Fruit fly (Drosophila melanogaster) whole organism, embryonic: ENCODE measurements around the gene CG10333.

Experiments used
- Atf-2 ChIP-seq: fragments of 200-800 bp; sonication (Bioruptor generic); optimal IDR thresholded peaks from 2 replicates; lab custom pipeline; 2016; ENCODE audit warnings: missing biosample characterization, missing genetic modification characterization
- Atf6 ChIP-seq: fragments of 200-800 bp; sonication (Bioruptor generic); IDR thresholded peaks from 2 replicates; pipeline ENCODE4 v1.3.6; 2022; ENCODE audit warnings: missing biosample characterization, missing genetic modification characterization
- C15 ChIP-seq: fragments of 200-800 bp; sonication (Bioruptor generic); IDR thresholded peaks from 3 replicates; pipeline ENCODE4 v1.3.6; 2022; ENCODE audit warnings: missing biosample characterization, missing genetic modification characterization
- CG10431 ChIP-seq: fragments of 200-800 bp; sonication (Bioruptor generic); optimal IDR thresholded peaks from 3 replicates; lab custom pipeline; 2018; ENCODE audit warnings: missing biosample characterization, mild to moderate bottlenecking, missing genetic modification characterization
- CG11085 ChIP-seq: fragments of 200-800 bp; sonication (Bioruptor generic); IDR thresholded peaks from 2 replicates; pipeline ENCODE4 v1.3.6; 2022; ENCODE audit warnings: missing biosample characterization, missing genetic modification characterization
- CG11247 ChIP-seq: fragments of 200-800 bp; sonication (Bioruptor generic); IDR thresholded peaks from 2 replicates; pipeline ENCODE4 v1.3.6; 2022; ENCODE audit warnings: missing biosample characterization, missing genetic modification characterization
- CG11695 ChIP-seq: fragments of 200-800 bp; sonication (Bioruptor generic); IDR thresholded peaks from 3 replicates; pipeline ENCODE4 v1.3.6; 2022; ENCODE audit warnings: missing biosample characterization, missing genetic modification characterization
- CG12769 ChIP-seq: fragments of 200-800 bp; sonication (Bioruptor generic); optimal IDR thresholded peaks from 2 replicates; lab custom pipeline; 2019; ENCODE audit warnings: missing biosample characterization, mild to moderate bottlenecking, missing genetic modification characterization, moderate library complexity
- CG15601 ChIP-seq: fragments of 200-800 bp; sonication (Bioruptor generic); optimal IDR thresholded peaks from 3 replicates; lab custom pipeline; 2019; ENCODE audit warnings: missing biosample characterization, mild to moderate bottlenecking, missing genetic modification characterization, moderate library complexity
- CG17186 ChIP-seq: fragments of 200-800 bp; sonication (Bioruptor generic); optimal IDR thresholded peaks from 3 replicates; lab custom pipeline; 2017; ENCODE audit warnings: missing biosample characterization, missing genetic modification reagents, missing genetic modification characterization
- CG17359 ChIP-seq: fragments of 200-800 bp; sonication (Bioruptor generic); optimal IDR thresholded peaks from 3 replicates; lab custom pipeline; 2018; ENCODE audit warnings: missing biosample characterization, mild to moderate bottlenecking, missing genetic modification characterization, moderate library complexity
- CG18476 ChIP-seq: fragments of 200-800 bp; sonication (Bioruptor generic); optimal IDR thresholded peaks from 2 replicates; lab custom pipeline; 2016; ENCODE audit warnings: missing biosample characterization, mild to moderate bottlenecking, missing genetic modification characterization
- CG3163 ChIP-seq: fragments of 200-800 bp; sonication (Bioruptor generic); optimal IDR thresholded peaks from 3 replicates; lab custom pipeline; 2016; ENCODE audit warnings: missing biosample characterization, missing genetic modification characterization
- CG34422 ChIP-seq: fragments of 200-800 bp; sonication (Bioruptor generic); IDR thresholded peaks from 3 replicates; pipeline ENCODE4 v1.3.6; 2022; ENCODE audit warnings: missing biosample characterization, missing genetic modification characterization
- CG3726 ChIP-seq: fragments of 200-800 bp; sonication (Bioruptor generic); IDR thresholded peaks from 3 replicates; pipeline ENCODE4, ENCODE4 v1.3.6; 2022; ENCODE audit warnings: missing biosample characterization, missing genetic modification characterization
- CG4617 ChIP-seq: fragments of 200-800 bp; sonication (Bioruptor generic); optimal IDR thresholded peaks from 3 replicates; lab custom pipeline; 2016; ENCODE audit warnings: missing biosample characterization, missing genetic modification characterization, borderline replicate concordance
- CG6654 ChIP-seq: fragments of 200-800 bp; sonication (Bioruptor generic); optimal IDR thresholded peaks from 2 replicates; lab custom pipeline; 2017; ENCODE audit warnings: missing biosample characterization, mild to moderate bottlenecking, missing genetic modification characterization
- CG6689 ChIP-seq: fragments of 200-800 bp; sonication (Bioruptor generic); IDR thresholded peaks from 2 replicates; pipeline ENCODE4 v1.3.6; 2022; ENCODE audit warnings: missing biosample characterization, missing genetic modification characterization
- CG7357 ChIP-seq: fragments of 200-800 bp; sonication (Bioruptor generic); IDR thresholded peaks from 3 replicates; pipeline ENCODE4 v1.3.6; 2022; ENCODE audit warnings: missing biosample characterization, missing genetic modification characterization
- CG7928 ChIP-seq: fragments of 200-800 bp; sonication (Bioruptor generic); optimal IDR thresholded peaks from 2 replicates; lab custom pipeline; 2017; ENCODE audit warnings: missing biosample characterization, mild to moderate bottlenecking, missing genetic modification characterization
- CG7963 ChIP-seq: fragments of 200-800 bp; sonication (Bioruptor generic); IDR thresholded peaks from 3 replicates; pipeline ENCODE4 v1.3.6; 2022; ENCODE audit warnings: missing biosample characterization, missing genetic modification characterization; ENCODE audit not compliant: partially characterized antibody
- CG9437 ChIP-seq: fragments of 200-800 bp; sonication (Bioruptor generic); optimal IDR thresholded peaks from 2 replicates; lab custom pipeline; 2018; ENCODE audit warnings: missing biosample characterization, mild to moderate bottlenecking, missing genetic modification characterization
- CG9876 ChIP-seq: fragments of 200-800 bp; sonication (Bioruptor generic); optimal IDR thresholded peaks from 2 replicates; lab custom pipeline; 2016; ENCODE audit warnings: missing biosample characterization, missing genetic modification characterization
- CHES-1-like ChIP-seq: fragments of 200-800 bp; sonication (Bioruptor generic); optimal IDR thresholded peaks from 2 replicates; lab custom pipeline; 2016; ENCODE audit warnings: missing biosample characterization, missing genetic modification characterization
- Dbx ChIP-seq: fragments of 200-800 bp; sonication (Bioruptor generic); IDR thresholded peaks from 3 replicates; pipeline ENCODE4 v1.3.6; 2022; ENCODE audit warnings: missing biosample characterization, missing genetic modification characterization
- Dfd ChIP-seq, 2 experiments: fragments of >200 bp; optimal IDR thresholded peaks; 2 replicates each; lab custom pipeline; 2017; ENCODE audit warnings: missing biosample characterization in 2 of 2, missing genetic modification characterization in 2 of 2
- Doc2 ChIP-seq: fragments of 200-800 bp; sonication (Bioruptor generic); IDR thresholded peaks from 2 replicates; pipeline ENCODE4 v1.3.6; 2022; ENCODE audit warnings: missing biosample characterization, missing genetic modification characterization
- H2.0 ChIP-seq: fragments of 200-800 bp; sonication (Bioruptor generic); IDR thresholded peaks from 2 replicates; pipeline ENCODE4 v1.3.6; 2022; ENCODE audit warnings: missing biosample characterization, missing genetic modification characterization
- Hr51 ChIP-seq, 2 experiments: fragments of 200-800 bp; sonication (Bioruptor generic); optimal IDR thresholded peaks; 2 replicates in 1 of 2; 3 replicates in 1 of 2; lab custom pipeline; 2016 to 2018; ENCODE audit warnings: missing biosample characterization in 2 of 2, missing genetic modification characterization in 2 of 2, mild to moderate bottlenecking in 1 of 2, moderate library complexity in 1 of 2
- Lpt ChIP-seq: fragments of >200 bp; optimal IDR thresholded peaks from 2 replicates; lab custom pipeline; 2018; ENCODE audit warnings: missing biosample characterization, missing genetic modification characterization
- NC2β ChIP-seq: fragments of 200-800 bp; sonication (Bioruptor generic); optimal IDR thresholded peaks from 2 replicates; lab custom pipeline; 2016; ENCODE audit warnings: missing biosample characterization, missing genetic modification characterization
- Neu2 ChIP-seq: fragments of 200-800 bp; sonication (Bioruptor generic); optimal IDR thresholded peaks from 3 replicates; lab custom pipeline; 2016; ENCODE audit warnings: missing biosample characterization, missing genetic modification characterization, borderline replicate concordance
- Poxn ChIP-seq: fragments of 200-800 bp; sonication (Bioruptor generic); IDR thresholded peaks from 2 replicates; pipeline ENCODE4 v1.3.6; 2022; ENCODE audit warnings: missing biosample characterization, missing genetic modification characterization
- Sin3A ChIP-seq: fragments of >200 bp; optimal IDR thresholded peaks from 2 replicates; lab custom pipeline; 2018
- ash1 ChIP-seq: fragments of 200-800 bp; sonication (Bioruptor generic); optimal IDR thresholded peaks from 2 replicates; lab custom pipeline; 2018; ENCODE audit warnings: missing biosample characterization, mild to moderate bottlenecking, missing genetic modification characterization
- ci ChIP-seq: fragments of 200-800 bp; sonication (Bioruptor generic); IDR thresholded peaks from 3 replicates; pipeline ENCODE4 v1.3.6; 2022; ENCODE audit warnings: missing biosample characterization, missing genetic modification characterization
- crc ChIP-seq: fragments of 200-800 bp; sonication (Bioruptor generic); optimal IDR thresholded peaks from 2 replicates; lab custom pipeline; 2016; ENCODE audit warnings: missing biosample characterization, missing genetic modification characterization
- dan ChIP-seq: fragments of 200-800 bp; sonication (Bioruptor generic); IDR thresholded peaks from 2 replicates; pipeline ENCODE4 v1.3.6; 2022; ENCODE audit warnings: missing biosample characterization, missing genetic modification characterization
- danr ChIP-seq: fragments of 200-800 bp; sonication (Bioruptor generic); IDR thresholded peaks from 2 replicates; pipeline ENCODE4 v1.3.6; 2022; ENCODE audit warnings: missing biosample characterization, missing genetic modification characterization
- dmrt11E ChIP-seq: fragments of 200-800 bp; sonication (Bioruptor generic); optimal IDR thresholded peaks from 3 replicates; lab custom pipeline; 2018; ENCODE audit warnings: missing biosample characterization, mild to moderate bottlenecking, missing genetic modification characterization, moderate library complexity
- ftz-f1 ChIP-seq: fragments of 200-800 bp; sonication (Bioruptor generic); optimal IDR thresholded peaks from 2 replicates; lab custom pipeline; 2016; ENCODE audit warnings: missing biosample characterization, missing genetic modification characterization
- gcm2 ChIP-seq: fragments of 200-800 bp; sonication (Bioruptor generic); optimal IDR thresholded peaks from 2 replicates; lab custom pipeline; 2016; ENCODE audit warnings: missing biosample characterization, missing genetic modification characterization
- grau ChIP-seq: fragments of 200-800 bp; optimal IDR thresholded peaks from 3 replicates; lab custom pipeline; 2019; ENCODE audit warnings: missing biosample characterization, mild to moderate bottlenecking, missing genetic modification characterization, moderate library complexity
- gro ChIP-seq: fragments of 200-800 bp; sonication (Bioruptor generic); optimal IDR thresholded peaks from 2 replicates; lab custom pipeline; 2016; ENCODE audit warnings: missing biosample characterization, missing genetic modification characterization
- gsb ChIP-seq: fragments of 200-800 bp; sonication (Bioruptor generic); IDR thresholded peaks from 2 replicates; pipeline ENCODE4 v1.3.6; 2022; ENCODE audit warnings: missing biosample characterization, missing genetic modification characterization
- ham ChIP-seq: fragments of 200-800 bp; sonication (Bioruptor generic); IDR thresholded peaks from 2 replicates; pipeline ENCODE4 v1.3.6; 2022; ENCODE audit warnings: missing biosample characterization, missing genetic modification characterization
- hth ChIP-seq: fragments of >200 bp; optimal IDR thresholded peaks from 2 replicates; lab custom pipeline; 2017; ENCODE audit warnings: inconsistent platforms
- lab ChIP-seq: fragments of 200-800 bp; sonication (Bioruptor generic); optimal IDR thresholded peaks from 3 replicates; lab custom pipeline; 2017; ENCODE audit warnings: missing biosample characterization, missing genetic modification characterization, mild to moderate bottlenecking, moderate library complexity, missing genetic modification reagents
- sc ChIP-seq, 3 experiments: fragments of >200 bp in 2 of 3; fragments of 200-800 bp in 1 of 3; sonication (Bioruptor generic) in 1 of 3; optimal IDR thresholded peaks; 2 replicates in 2 of 3; 3 replicates in 1 of 3; lab custom pipeline; 2017; ENCODE audit warnings: mild to moderate bottlenecking in 1 of 3, missing biosample characterization in 1 of 3, missing genetic modification characterization in 1 of 3, missing genetic modification reagents in 1 of 3
- sens ChIP-seq: fragments of 200-800 bp; sonication (Bioruptor generic); peaks from one replicate; lab custom pipeline; 2016; ENCODE audit warnings: missing biosample characterization, missing genetic modification characterization
- slou ChIP-seq: fragments of 200-800 bp; sonication (Bioruptor generic); optimal IDR thresholded peaks from 3 replicates; lab custom pipeline; 2016; ENCODE audit warnings: missing biosample characterization, missing genetic modification characterization
- so ChIP-seq: fragments of 200-800 bp; sonication (Bioruptor generic); IDR thresholded peaks from 3 replicates; pipeline ENCODE4 v1.3.6; 2022; ENCODE audit warnings: missing biosample characterization, missing genetic modification characterization
- sob ChIP-seq: fragments of 200-800 bp; sonication (Bioruptor generic); IDR thresholded peaks from 2 replicates; pipeline ENCODE4 v1.3.6; 2022; ENCODE audit warnings: missing biosample characterization, missing genetic modification characterization

CG10333 gene

DNA sequence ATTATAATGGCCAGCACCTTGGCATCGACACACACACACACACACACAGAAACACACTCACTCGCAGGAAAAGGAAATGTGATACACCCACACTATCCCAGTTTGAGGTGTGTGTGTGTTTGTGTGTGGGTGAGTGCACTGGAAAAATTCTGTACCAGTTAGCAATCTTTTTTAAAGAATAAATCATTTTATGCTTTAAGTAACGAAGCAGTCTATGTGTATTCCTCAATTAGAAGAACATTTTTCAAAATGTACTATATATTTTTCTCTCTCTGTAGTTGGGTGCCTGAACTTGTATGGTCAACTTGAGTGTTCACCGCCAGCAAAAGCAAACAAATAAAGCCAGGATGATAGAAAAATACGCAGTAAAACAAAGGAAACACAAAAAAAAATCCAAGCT lies 22.0 kb upstream of the CG10333 start (continued):
- TF ChIP-seq gcm2 (GFP tag; lab: Kevin White, UChicago) (no peak), CG6689 (GFP tag; lab: Robert Waterston, UW) (peak; percentile 54), Atf6 (GFP tag; lab: Robert Waterston, UW) (peak; percentile 62; the same call in 1 of the 2 replicates), CG9437 (GFP tag; lab: Kevin White, UChicago) (no peak), CG12769 (no peak), Lpt (GFP tag; lab: Kevin White, UChicago) (no peak), Dfd (GFP tag; optimal IDR thresholded peaks at IDR 0.05; lab: Kevin White, UChicago) (no peak), Hr51 (GFP tag; optimal IDR thresholded peaks at IDR 0.05; lab: Kevin White, UChicago) (no peak), CG11247 (GFP tag; lab: Robert Waterston, UW) (no peak), CG3726 (GFP tag; lab: Robert Waterston, UW) (no peak), sens (GFP tag; lab: Kevin White, UChicago) (peak; percentile 81), CG11085 (0 out of 2 replicates have a peak, but pooled peaks have one; percentile 14), C15 (GFP tag; lab: Robert Waterston, UW) (no peak), Neu2 (GFP tag; lab: Kevin White, UChicago) (no peak), Doc2 (GFP tag; lab: Robert Waterston, UW) (no peak), Atf-2 (GFP tag; lab: Kevin White, UChicago) (no peak), gro (no peak), ftz-f1 (GFP tag; lab: Kevin White, UChicago) (no peak), grau (tag; lab: Kevin White, UChicago) (no peak), CHES-1-like (GFP tag; lab: Kevin White, UChicago) (no peak), dmrt11E (no peak), H2.0 (GFP tag; lab: Robert Waterston, UW) (no peak), CG7963 (GFP tag; lab: Robert Waterston, UW) (no peak), sc (optimal IDR thresholded peaks at IDR 0.05; lab: Kevin White, UChicago) (no peak), sc (GFP tag; optimal IDR thresholded peaks at IDR 0.05; lab: Kevin White, UChicago) (no peak), Poxn (no peak), ash1 (GFP tag; lab: Kevin White, UChicago) (no peak), so (GFP tag; lab: Robert Waterston, UW) (no peak), NC2β (GFP tag; lab: Kevin White, UChicago) (no peak), CG17186 (GFP tag; lab: Kevin White, UChicago) (no peak), crc (no peak), CG10431 (GFP tag; lab: Kevin White, UChicago) (no peak), hth (lab: Kevin White, UChicago) (no peak), ci (GFP tag; lab: Robert Waterston, UW) (no peak), CG11695 (no peak), CG4617 (GFP tag; lab: Kevin White, UChicago) (no peak), sob (GFP tag; lab: Robert Waterston, UW) (peak; percentile 15; the same call in 1 of the 2 replicates), CG15601 (tag; lab: Kevin White, UChicago) (no peak), CG7928 (GFP tag; lab: Kevin White, UChicago) (no peak), ham (no peak), CG18476 (GFP tag; lab: Kevin White, UChicago) (no peak), CG3163 (GFP tag; lab: Kevin White, UChicago) (no peak), danr (no peak), Dbx (GFP tag; lab: Robert Waterston, UW) (peak; percentile 71), CG17359 (tag; lab: Kevin White, UChicago) (peak; percentile 19), CG6654 (GFP tag; lab: Kevin White, UChicago) (no peak), CG7357 (GFP tag; lab: Robert Waterston, UW) (peak; percentile 42; the same call in 1 of the 3 replicates), lab (GFP tag; lab: Kevin White, UChicago) (peak; percentile 66), dan (no peak), CG9876 (GFP tag; lab: Kevin White, UChicago) (no peak), gsb (GFP tag; lab: Robert Waterston, UW) (no peak), CG34422 (GFP tag; lab: Robert Waterston, UW) (no peak), slou (no peak), Sin3A (lab: Kevin White, UChicago) (no peak)
